Worm (Caenorhabditis elegans) whole organism, early embryonic: ENCODE data around the gene hcf-1.

Experiments used
- B0310.2 ChIP-seq: sonication (generic microtip); optimal IDR thresholded peaks from 2 replicates; lab custom pipeline; 2016; ENCODE audit warnings: mild to moderate bottlenecking, missing genetic modification characterization, missing compliant biosample characterization
- aly-1 ChIP-seq: sonication (generic microtip); optimal IDR thresholded peaks from 2 replicates; lab custom pipeline; 2016; ENCODE audit warnings: missing genetic modification characterization, missing compliant biosample characterization
- ama-1 ChIP-seq: fragments of 150-350 bp; optimal IDR thresholded peaks from 2 replicates; lab custom pipeline; 2014
- ets-7 ChIP-seq: sonication (generic microtip); optimal IDR thresholded peaks from 2 replicates; lab custom pipeline; 2016; ENCODE audit warnings: missing genotype, missing genetic modification characterization, missing compliant biosample characterization
- flt-1 ChIP-seq: fragments of 200-800 bp; sonication (Bioruptor generic); IDR thresholded peaks from 2 replicates; pipeline ENCODE4 v1.3.6; 2022; ENCODE audit warnings: missing genetic modification characterization, missing compliant biosample characterization
- hmbx-1 ChIP-seq: sonication (generic microtip); optimal IDR thresholded peaks from 2 replicates; lab custom pipeline; 2016; ENCODE audit warnings: mild to moderate bottlenecking, missing genetic modification characterization, missing compliant biosample characterization
- hmg-4 ChIP-seq: fragments of 200-800 bp; sonication (Bioruptor generic); optimal IDR thresholded peaks from 2 replicates; lab custom pipeline; 2018; ENCODE audit warnings: mild to moderate bottlenecking, missing genetic modification characterization, missing compliant biosample characterization
- sea-1 ChIP-seq: fragments of 200-800 bp; sonication (Bioruptor generic); conservative IDR thresholded peaks from 2 replicates; pipeline ENCODE4 v1.3.6; 2022; ENCODE audit warnings: missing genetic modification characterization, missing compliant biosample characterization
- tbx-11 ChIP-seq: fragments of 200-800 bp; sonication (Bioruptor generic); IDR thresholded peaks from 2 replicates; pipeline ENCODE4 v1.3.6; 2022; ENCODE audit warnings: missing genetic modification characterization, missing compliant biosample characterization
- tbx-37 ChIP-seq: fragments of 200-800 bp; sonication (Bioruptor generic); conservative IDR thresholded peaks from 2 replicates; pipeline ENCODE4 v1.3.6; 2022; ENCODE audit warnings: missing genetic modification reagents, missing genetic modification characterization, missing compliant biosample characterization
- tra-4 ChIP-seq: sonication (generic microtip); optimal IDR thresholded peaks from 2 replicates; lab custom pipeline; 2017; ENCODE audit warnings: missing genetic modification characterization, missing compliant biosample characterization

ce11 chrIV:7722806-7723205, 51.3 kb downstream of the hcf-1 start, which contains the start of gene C50F7.6:
- no peak for TF ChIP-seq sea-1 (GFP tag; lab: Robert Waterston, UW)
- no peak for TF ChIP-seq hmg-4 (GFP tag; lab: Kevin White, UChicago)
- TF ChIP-seq ets-7 (tag; lab: Kevin White, UChicago), result no peak
- TF ChIP-seq tbx-37 (GFP tag; lab: Robert Waterston, UW), result no peak
- no peak for TF ChIP-seq ama-1 (lab: Kevin White, UChicago)
- no peak for TF ChIP-seq aly-1
- TF ChIP-seq B0310.2, result no peak
- TF ChIP-seq tbx-11, result no peak
- no peak for TF ChIP-seq flt-1 (GFP tag; lab: Robert Waterston, UW)
- TF ChIP-seq tra-4 (tag; lab: Kevin White, UChicago), result no peak
- no peak for TF ChIP-seq hmbx-1 (tag; lab: Kevin White, UChicago)
